Fruit fly (Drosophila melanogaster) whole organism, pupa: ENCODE measurements around the gene CG31457.
A peak's percentile ranks its signal among the peaks of the same experiment; 100 is the strongest.

Experiments
- CG10348 ChIP-seq: fragments of 200-800 bp; sonication (Bioruptor generic); IDR thresholded peaks from 2 replicates; pipeline ENCODE4 v1.3.6; 2022; ENCODE audit warnings: missing biosample characterization, missing genetic modification characterization
- CG12605 ChIP-seq: fragments of 200-800 bp; sonication (Bioruptor generic); IDR thresholded peaks from 2 replicates; pipeline ENCODE4 v1.3.6; 2022; ENCODE audit warnings: missing biosample characterization, missing genetic modification characterization
- CG13204 ChIP-seq: fragments of 200-800 bp; sonication (Bioruptor generic); optimal IDR thresholded peaks from 2 replicates; lab custom pipeline; 2018; ENCODE audit warnings: missing biosample characterization, mild to moderate bottlenecking, missing genetic modification characterization, moderate library complexity
- CG14655 ChIP-seq: fragments of 200-800 bp; sonication (Bioruptor generic); optimal IDR thresholded peaks from 3 replicates; lab custom pipeline; 2017; ENCODE audit warnings: mild to moderate bottlenecking, missing biosample characterization, missing genetic modification reagents, missing genetic modification characterization
- CG15710 ChIP-seq: fragments of 200-800 bp; sonication (Bioruptor generic); optimal IDR thresholded peaks from 2 replicates; lab custom pipeline; 2018; ENCODE audit warnings: missing biosample characterization, mild to moderate bottlenecking, missing genetic modification characterization, moderate library complexity
- CG17806 ChIP-seq: fragments of 200-800 bp; sonication (Bioruptor generic); optimal IDR thresholded peaks from 2 replicates; lab custom pipeline; 2018; ENCODE audit warnings: missing biosample characterization, mild to moderate bottlenecking, missing genetic modification characterization, moderate library complexity
- CG32121 ChIP-seq: fragments of 200-800 bp; sonication (Bioruptor generic); IDR thresholded peaks from 2 replicates; pipeline ENCODE4 v1.3.6; 2022; ENCODE audit warnings: missing biosample characterization, missing genetic modification characterization
- CG34367 ChIP-seq: fragments of 200-800 bp; sonication (Bioruptor generic); optimal IDR thresholded peaks from 2 replicates; lab custom pipeline; 2018; ENCODE audit warnings: missing biosample characterization, mild to moderate bottlenecking, missing genetic modification characterization
- CG4496 ChIP-seq: fragments of 200-800 bp; sonication (Bioruptor generic); IDR thresholded peaks from 3 replicates; pipeline ENCODE4 v1.3.6; 2022; ENCODE audit warnings: missing biosample characterization, missing genetic modification characterization
- CG8159 ChIP-seq: fragments of 200-800 bp; sonication (Bioruptor generic); optimal IDR thresholded peaks from 3 replicates; lab custom pipeline; 2018; ENCODE audit warnings: missing biosample characterization, mild to moderate bottlenecking, missing genetic modification characterization, moderate library complexity
- CG8301 ChIP-seq: fragments of 200-800 bp; sonication (Bioruptor generic); optimal IDR thresholded peaks from 2 replicates; lab custom pipeline; 2018; ENCODE audit warnings: missing biosample characterization, mild to moderate bottlenecking, missing genetic modification characterization
- CG9948 ChIP-seq: fragments of 200-800 bp; sonication (Bioruptor generic); optimal IDR thresholded peaks from 2 replicates; lab custom pipeline; 2018; ENCODE audit warnings: missing biosample characterization, mild to moderate bottlenecking, missing genetic modification characterization, moderate library complexity
- D1 ChIP-seq: fragments of 200-800 bp; sonication (Bioruptor generic); optimal IDR thresholded peaks from 2 replicates; lab custom pipeline; 2018; ENCODE audit warnings: missing biosample characterization, mild to moderate bottlenecking, missing genetic modification characterization, moderate library complexity
- EcR ChIP-seq: fragments of 200-800 bp; sonication (Bioruptor generic); optimal IDR thresholded peaks from 3 replicates; lab custom pipeline; 2019; ENCODE audit warnings: missing biosample characterization, missing genetic modification characterization, mild to moderate bottlenecking, moderate library complexity, missing genetic modification reagents
- Ets98B ChIP-seq: fragments of 200-800 bp; sonication (Bioruptor generic); IDR thresholded peaks from 2 replicates; pipeline ENCODE4 v1.3.6; 2022; ENCODE audit warnings: missing biosample characterization, missing genetic modification characterization
- Pif1A ChIP-seq: fragments of 200-800 bp; sonication (Bioruptor generic); optimal IDR thresholded peaks from 3 replicates; lab custom pipeline; 2016; ENCODE audit warnings: missing biosample characterization, missing genetic modification characterization
- Pif1B ChIP-seq: fragments of 200-800 bp; sonication (Bioruptor generic); optimal IDR thresholded peaks from 3 replicates; lab custom pipeline; 2016; ENCODE audit warnings: missing biosample characterization, missing genetic modification characterization
- Snoo ChIP-seq: fragments of 200-800 bp; sonication (Bioruptor generic); optimal IDR thresholded peaks from 3 replicates; lab custom pipeline; 2017; ENCODE audit warnings: missing biosample characterization, mild to moderate bottlenecking, missing genetic modification characterization, inconsistent platforms
- fd96Ca ChIP-seq: fragments of 200-800 bp; sonication (Bioruptor generic); IDR thresholded peaks from 3 replicates; pipeline ENCODE4 v1.3.6; 2022; ENCODE audit warnings: missing biosample characterization, missing genetic modification characterization
- gl ChIP-seq: fragments of 200-800 bp; sonication (Bioruptor generic); optimal IDR thresholded peaks from 2 replicates; lab custom pipeline; 2018; ENCODE audit warnings: missing biosample characterization, mild to moderate bottlenecking, missing genetic modification characterization
- rn ChIP-seq: fragments of 200-800 bp; sonication (Bioruptor generic); IDR thresholded peaks from 2 replicates; pipeline ENCODE4 v1.3.6; 2022; ENCODE audit warnings: missing biosample characterization, missing genetic modification characterization

CG31457 gene

DNA sequence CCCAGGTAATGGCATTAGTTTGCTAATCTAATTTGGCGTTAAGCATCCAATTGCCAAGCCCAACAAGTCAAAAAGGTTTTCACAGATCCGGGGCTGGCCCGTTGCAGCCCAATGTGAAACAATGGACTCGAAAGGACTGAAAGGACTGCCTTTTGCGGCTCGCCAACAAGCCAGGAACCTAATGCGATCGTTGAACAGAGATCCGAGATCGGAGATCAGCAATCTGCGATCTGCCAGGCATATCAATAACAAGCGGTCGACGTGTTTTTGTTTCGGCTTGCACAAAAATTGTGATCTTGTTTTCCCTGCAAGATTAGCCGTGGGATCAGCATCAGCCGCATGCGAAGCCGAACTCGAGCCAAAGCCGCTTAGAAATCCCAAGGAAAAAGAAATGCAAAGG, 1.8 kb upstream of the CG31457 start:
- TF ChIP-seq Pif1B (GFP tag; lab: Kevin White, UChicago): no peak
- TF ChIP-seq Ets98B (GFP tag; lab: Robert Waterston, UW): no peak
- no peak for TF ChIP-seq gl (tag; lab: Kevin White, UChicago)
- no peak for TF ChIP-seq Snoo (tag; lab: Kevin White, UChicago)
- no peak for TF ChIP-seq rn (GFP tag; lab: Robert Waterston, UW)
- no peak for TF ChIP-seq CG8159 (tag; lab: Kevin White, UChicago)

DNA sequence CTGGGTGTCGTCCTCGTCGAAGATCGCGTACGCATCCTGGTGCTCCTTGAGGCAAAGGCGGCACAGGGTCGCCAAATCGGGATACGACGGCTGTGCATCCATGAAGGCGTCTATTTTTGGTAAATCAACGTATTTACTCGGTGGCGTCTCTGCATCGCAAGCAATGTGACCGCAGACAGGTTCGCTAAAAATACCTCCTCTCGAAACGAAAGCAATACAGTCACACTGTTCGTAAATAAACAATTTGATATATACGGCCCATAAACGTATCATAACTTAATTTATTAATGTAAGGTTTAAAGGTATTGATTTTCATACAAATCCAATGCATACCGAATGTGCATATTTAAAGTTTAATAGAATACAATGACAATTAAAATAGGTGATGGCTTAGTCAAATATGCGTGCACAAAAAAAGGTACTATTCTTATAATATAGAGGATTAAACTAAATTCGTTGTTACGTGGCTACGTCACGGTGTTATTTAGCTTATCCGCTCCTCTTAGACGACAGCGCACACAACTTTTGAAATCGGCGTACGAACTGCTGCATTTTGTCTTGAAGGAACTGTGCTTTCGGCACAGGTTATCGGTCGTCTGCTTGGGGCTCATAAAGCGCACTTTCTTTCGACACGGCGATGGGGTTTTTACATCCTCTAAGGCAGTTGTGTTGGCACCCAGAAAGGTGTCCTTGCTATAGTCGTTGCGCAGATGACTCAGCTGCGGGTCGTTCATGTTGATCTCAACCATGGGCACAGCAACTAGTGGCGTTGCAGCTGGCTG, 1.3 kb downstream of the CG31457 start, which contains the start of gene CG31365:
Gene CG31365, minus strand, starts transcription at position 182 of the 782 bp plus-strand sequence.
- TF ChIP-seq CG13204 (GFP tag; lab: Kevin White, UChicago) (no peak), Ets98B (GFP tag; lab: Robert Waterston, UW) (no peak), Pif1A (GFP tag; lab: Kevin White, UChicago) (no peak), Snoo (tag; lab: Kevin White, UChicago) (no peak), CG8301 (tag; lab: Kevin White, UChicago) (no peak), gl (tag; lab: Kevin White, UChicago) (no peak), EcR (GFP tag; lab: Kevin White, UChicago) (no peak), fd96Ca (GFP tag; lab: Robert Waterston, UW) (no peak), CG32121 (GFP tag; lab: Robert Waterston, UW) (no peak), CG17806 (no peak), rn (GFP tag; lab: Robert Waterston, UW) (no peak), D1 (tag; lab: Kevin White, UChicago) (no peak), Pif1B (GFP tag; lab: Kevin White, UChicago) (no peak), CG8159 (tag; lab: Kevin White, UChicago) (no peak), CG9948 (tag; lab: Kevin White, UChicago) (no peak), CG14655 (GFP tag; lab: Kevin White, UChicago) (no peak), CG34367 (no peak), CG10348 (no peak)

DNA sequence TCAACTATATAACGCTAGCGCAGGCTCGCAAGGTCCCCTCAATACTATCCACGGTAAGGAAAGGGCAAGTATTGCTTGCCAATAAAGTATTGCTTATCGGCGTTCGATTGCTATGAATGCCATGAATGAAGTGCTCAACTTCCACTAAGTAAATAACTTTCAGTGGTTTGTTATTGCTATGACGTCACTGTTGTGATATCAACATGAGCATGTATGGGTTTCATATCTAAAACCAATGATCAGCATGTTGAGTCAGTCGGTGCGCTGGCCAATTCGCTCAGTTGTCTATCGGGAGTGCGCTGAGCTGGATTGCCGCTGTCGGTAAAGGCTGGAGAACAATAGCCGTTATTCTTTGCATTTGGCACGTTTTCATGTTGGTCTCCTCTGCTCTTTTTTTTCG, 6.8 kb downstream of the CG31457 start:
- TF ChIP-seq CG17806: no peak
- no peak for TF ChIP-seq gl (tag; lab: Kevin White, UChicago)
- TF ChIP-seq CG34367: no peak
- TF ChIP-seq CG15710 (tag; lab: Kevin White, UChicago): no peak
- no peak for TF ChIP-seq D1 (tag; lab: Kevin White, UChicago)
- no peak for TF ChIP-seq CG4496 (GFP tag; lab: Robert Waterston, UW)
- TF ChIP-seq CG13204 (GFP tag; lab: Kevin White, UChicago): no peak
- TF ChIP-seq Snoo (tag; lab: Kevin White, UChicago): no peak
- TF ChIP-seq CG32121 (GFP tag; lab: Robert Waterston, UW): no peak
- no peak for TF ChIP-seq Ets98B (GFP tag; lab: Robert Waterston, UW)
- TF ChIP-seq, all 21 proteins: peak for 0

DNA sequence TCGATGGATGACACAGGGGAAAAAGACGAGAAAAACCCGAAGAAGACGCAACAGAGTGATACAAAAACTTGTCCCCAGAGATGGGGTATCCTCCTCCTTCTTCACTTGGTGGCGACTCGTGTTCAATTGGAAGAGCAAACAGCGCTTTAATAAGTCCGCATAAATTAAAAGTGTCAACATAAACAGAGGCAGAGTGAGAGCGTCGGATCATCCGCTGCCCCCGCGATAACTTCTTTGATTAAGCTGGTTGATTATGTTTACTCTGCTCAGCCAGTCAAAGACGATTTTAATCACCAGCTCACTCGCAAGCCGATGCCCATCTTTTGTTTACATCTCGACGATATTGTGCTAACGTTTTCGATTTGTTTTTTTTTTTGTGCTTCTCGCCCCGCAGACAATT, 7.9 kb downstream of the CG31457 start:
- TF ChIP-seq EcR (GFP tag; lab: Kevin White, UChicago) (peak; percentile 42), Ets98B (GFP tag; lab: Robert Waterston, UW) (no peak), CG34367 (no peak), CG8301 (tag; lab: Kevin White, UChicago) (no peak), CG17806 (no peak)
- TF ChIP-seq, all 21 proteins: peak for 1

DNA sequence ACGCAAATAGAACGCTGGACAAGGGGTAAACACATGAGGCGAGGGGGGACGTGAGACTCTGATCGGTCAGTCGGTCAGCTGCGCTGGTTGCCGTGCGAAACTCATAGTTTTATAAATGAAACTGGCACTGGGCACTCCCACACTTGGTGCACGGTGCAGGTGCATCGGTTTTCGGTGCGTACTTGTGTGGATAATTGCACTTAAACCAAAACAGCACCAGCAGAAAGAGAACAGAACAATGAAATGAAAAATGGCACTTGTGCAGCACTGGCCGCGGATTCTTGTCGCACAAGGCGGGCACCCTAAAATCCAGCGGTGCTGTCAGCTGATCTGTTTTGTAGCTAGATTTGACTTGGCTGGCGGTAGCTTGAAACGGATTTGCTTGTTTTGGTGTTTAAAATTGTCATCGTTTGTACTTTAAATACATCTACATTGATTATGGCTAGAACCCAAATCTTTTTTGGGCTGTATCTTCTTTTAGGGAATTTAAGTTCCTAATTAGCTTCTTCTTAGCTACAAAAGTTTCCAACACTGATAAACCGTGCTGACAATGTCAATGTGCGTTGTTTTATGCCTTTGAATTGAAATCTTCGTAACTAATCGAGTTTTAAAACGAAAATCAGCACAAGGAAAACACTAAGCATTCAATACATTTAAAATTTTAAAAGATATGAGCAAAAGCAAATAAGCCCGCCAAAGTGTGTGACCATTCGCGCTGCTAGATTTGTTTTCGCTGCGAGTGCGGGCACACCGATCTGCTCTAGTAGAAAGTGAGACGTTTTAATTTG, 9.9 kb downstream of the CG31457 start, which contains the start of the genes Rassf and CenB1A:
Gene Rassf, minus strand, starts transcription at position 249 of the 788 bp plus-strand sequence.
Gene CenB1A, plus strand, starts transcription at position 718 of the 788 bp plus-strand sequence.
- TF ChIP-seq Ets98B (GFP tag; lab: Robert Waterston, UW): no peak; the same call in 1 of the 2 replicates
- no peak for TF ChIP-seq CG9948 (tag; lab: Kevin White, UChicago)
- peak; percentile 1 for TF ChIP-seq CG8159 (tag; lab: Kevin White, UChicago)
- no peak for TF ChIP-seq CG8301 (tag; lab: Kevin White, UChicago)
- no peak for TF ChIP-seq Pif1A (GFP tag; lab: Kevin White, UChicago)
- TF ChIP-seq CG34367: peak; percentile 5
- TF ChIP-seq CG32121 (GFP tag; lab: Robert Waterston, UW): peak; percentile 18; the same call in 1 of the 2 replicates
- no peak for TF ChIP-seq Pif1B (GFP tag; lab: Kevin White, UChicago)
- no peak for TF ChIP-seq CG12605
- TF ChIP-seq CG10348: no peak
- no peak for TF ChIP-seq D1 (tag; lab: Kevin White, UChicago)
- TF ChIP-seq CG15710 (tag; lab: Kevin White, UChicago): peak; percentile 23
- TF ChIP-seq rn (GFP tag; lab: Robert Waterston, UW): no peak
- TF ChIP-seq CG4496 (GFP tag; lab: Robert Waterston, UW): peak; percentile 65; the same call in 2 of the 3 replicates
- TF ChIP-seq fd96Ca (GFP tag; lab: Robert Waterston, UW): peak; percentile 53; the same call in 1 of the 3 replicates
- TF ChIP-seq Snoo (tag; lab: Kevin White, UChicago): no peak
